Worm (Caenorhabditis elegans): ENCODE results near the gene ccep-97.

ce11 chrV:4826710-4827380 lies 8.4 kb upstream of the ccep-97 start, which contains the start of the genes hsp-6 and C37H5.5:
- no peak for TF ChIP-seq ceh-24 (tag; optimal IDR thresholded peaks at IDR 0.05)
- no peak for TF ChIP-seq pag-3 (tag; optimal IDR thresholded peaks at IDR 0.05; ENCODE audit: borderline replicate concordance)
- TF ChIP-seq hlh-30 (tag; optimal IDR thresholded peaks at IDR 0.05; ENCODE audit: insufficient read depth) = peak; percentile 87
- peak; percentile 14 for TF ChIP-seq unc-55 (GFP tag; optimal IDR thresholded peaks at IDR 0.05)

Measured in whole organism, late embryonic.